Worm (Caenorhabditis elegans): ENCODE results near the gene R05A10.3.
A peak's percentile ranks its signal among the peaks of the same experiment; 100 is the strongest.

Gene R05A10.3

ce11 chrIV:14193196-14193595 is 16.9 kb upstream of the R05A10.3 start, which contains the start of gene K01G12.3:
Gene K01G12.3, plus strand, starts transcription at chrIV:14193496.
- TF ChIP-seq nhr-28 (tag; optimal IDR thresholded peaks at IDR 0.05) (no peak), nhr-77 (tag; optimal IDR thresholded peaks at IDR 0.05) (no peak), mep-1 (tag; optimal IDR thresholded peaks at IDR 0.05) (no peak), lin-13 (GFP tag; optimal IDR thresholded peaks at IDR 0.05) (no peak), zag-1 (tag; optimal IDR thresholded peaks at IDR 0.05) (no peak)

- TF ChIP-seq xbp-1 (tag; optimal IDR thresholded peaks at IDR 0.05) (no peak), nhr-71 (tag; optimal IDR thresholded peaks at IDR 0.05) (no peak), skn-1 (tag; optimal IDR thresholded peaks at IDR 0.05) (no peak), ceh-63 (GFP tag; optimal IDR thresholded peaks at IDR 0.05) (no peak), C34B4.2 (tag; optimal IDR thresholded peaks at IDR 0.05) (no peak)
Measured at ce11 chrIV:14191919-14192318, 15.6 kb upstream of the R05A10.3 start, which contains the start of gene K01G12.22. Gene K01G12.22, plus strand, starts transcription at chrIV:14192219.

ce11 chrIV:14186264-14186663 is 10.0 kb upstream of the R05A10.3 start:
- TF ChIP-seq sox-4 (tag; optimal IDR thresholded peaks at IDR 0.05): no peak
- no peak for TF ChIP-seq nhr-12 (tag; optimal IDR thresholded peaks at IDR 0.05)
- no peak for TF ChIP-seq efl-1 (optimal IDR thresholded peaks at IDR 0.05)
- TF ChIP-seq efl-1 (GFP tag; optimal IDR thresholded peaks at IDR 0.05 in 1 of 2): peak in 1 of 2 experiments; percentile 91

ce11 chrIV:14182077-14182476 is 5.8 kb upstream of the R05A10.3 start, which contains the start of gene R05A10.1:
Gene R05A10.1, plus strand, starts transcription at chrIV:14182377.
- TF ChIP-seq rnt-1 (tag; optimal IDR thresholded peaks at IDR 0.05): no peak
- TF ChIP-seq sup-37 (GFP tag; optimal IDR thresholded peaks at IDR 0.05): no peak
- TF ChIP-seq nhr-71 (tag; optimal IDR thresholded peaks at IDR 0.05): no peak
- TF ChIP-seq ets-5 (GFP tag; IDR thresholded peaks at IDR 0.05): no peak
- no peak for TF ChIP-seq efl-1 (optimal IDR thresholded peaks at IDR 0.05)
- TF ChIP-seq efl-1 (GFP tag; optimal IDR thresholded peaks at IDR 0.05 in 1 of 2): no peak
- TF ChIP-seq nhr-237 (tag; optimal IDR thresholded peaks at IDR 0.05): no peak
- no peak for TF ChIP-seq ces-1 (GFP tag; optimal IDR thresholded peaks at IDR 0.05)
- TF ChIP-seq lin-15B (tag; optimal IDR thresholded peaks at IDR 0.05): no peak
- no peak for TF ChIP-seq dpl-1 (GFP tag; optimal IDR thresholded peaks at IDR 0.05)
- TF ChIP-seq snpc-4 (tag; optimal IDR thresholded peaks at IDR 0.05): no peak
- no peak for TF ChIP-seq tlp-1 (tag; optimal IDR thresholded peaks at IDR 0.05)
- no peak for TF ChIP-seq aly-2 (tag; optimal IDR thresholded peaks at IDR 0.05)
- no peak for TF ChIP-seq egl-13 (tag; optimal IDR thresholded peaks at IDR 0.05)

ce11 chrIV:14177058-14177457 is 785 bp upstream of the R05A10.3 start, which contains the start of gene R05A10.2:
Gene R05A10.2, plus strand, starts transcription at chrIV:14177271.
- no peak for TF ChIP-seq lin-13 (GFP tag; optimal IDR thresholded peaks at IDR 0.05)
- TF ChIP-seq efl-1 (optimal IDR thresholded peaks at IDR 0.05): no peak
- peak in 1 of 2 experiments; percentile 71 for TF ChIP-seq efl-1 (GFP tag; optimal IDR thresholded peaks at IDR 0.05 in 1 of 2)

ce11 chrIV:14172181-14172580 is 4.1 kb downstream of the R05A10.3 start, which contains the start of gene R05A10.4:
Gene R05A10.4, plus strand, starts transcription at chrIV:14172481.
- TF ChIP-seq efl-1 (optimal IDR thresholded peaks at IDR 0.05) (no peak), efl-1 (GFP tag; optimal IDR thresholded peaks at IDR 0.05 in 1 of 2) (no peak), ama-1 (optimal IDR thresholded peaks at IDR 0.05) (no peak)

ce11 chrIV:14165476-14165875 is 10.8 kb downstream of the R05A10.3 start, which contains the start of gene R05A10.6:
Gene R05A10.6, plus strand, starts transcription at chrIV:14165776.
- TF ChIP-seq mep-1 (tag; optimal IDR thresholded peaks at IDR 0.05) (no peak), unc-130 (tag; optimal IDR thresholded peaks at IDR 0.05) (no peak), hlh-4 (tag; optimal IDR thresholded peaks at IDR 0.05) (no peak)

ce11 chrIV:14164109-14164508 is 12.2 kb downstream of the R05A10.3 start:
- TF ChIP-seq snpc-4 (tag; optimal IDR thresholded peaks at IDR 0.05) (no peak), nhr-85 (tag) (no peak), isw-1 (GFP tag; IDR thresholded peaks at IDR 0.05) (no peak), lir-3 (tag; optimal IDR thresholded peaks at IDR 0.05; ENCODE audit: poor library complexity) (no peak), snu-23 (GFP tag; optimal IDR thresholded peaks at IDR 0.05) (no peak), nhr-20 (tag; optimal IDR thresholded peaks at IDR 0.05) (no peak), lin-35 (GFP tag; optimal IDR thresholded peaks at IDR 0.05) (no peak), blmp-1 (tag; optimal IDR thresholded peaks at IDR 0.05) (no peak), nhr-76 (tag; optimal IDR thresholded peaks at IDR 0.05) (no peak), mdl-1 (tag; optimal IDR thresholded peaks at IDR 0.05) (no peak), egl-13 (tag; optimal IDR thresholded peaks at IDR 0.05) (no peak), nhr-28 (tag; optimal IDR thresholded peaks at IDR 0.05) (no peak), dpl-1 (GFP tag; optimal IDR thresholded peaks at IDR 0.05) (no peak), mab-9 (GFP tag; IDR thresholded peaks at IDR 0.05) (no peak), nhr-12 (tag; optimal IDR thresholded peaks at IDR 0.05) (no peak), sup-37 (GFP tag; optimal IDR thresholded peaks at IDR 0.05) (no peak)

Data from whole organism, L1 larva.